Worm (Caenorhabditis elegans): ENCODE data around the gene K02E7.12.

- TF ChIP-seq nhr-25 (tag; optimal IDR thresholded peaks at IDR 0.05) (no peak), ama-1 (optimal IDR thresholded peaks at IDR 0.05) (no peak), nhr-77 (tag; optimal IDR thresholded peaks at IDR 0.05) (no peak), aly-2 (tag; optimal IDR thresholded peaks at IDR 0.05) (no peak), egl-5 (tag; optimal IDR thresholded peaks at IDR 0.05) (no peak), ztf-11 (tag; optimal IDR thresholded peaks at IDR 0.05) (no peak), ceh-9 (tag; optimal IDR thresholded peaks at IDR 0.05) (no peak), nhr-12 (tag; optimal IDR thresholded peaks at IDR 0.05) (no peak), ceh-28 (tag; optimal IDR thresholded peaks at IDR 0.05) (no peak), fkh-10 (GFP tag; optimal IDR thresholded peaks at IDR 0.05) (no peak)
Measured at ce11 chrII:1085546-1085945, 14.6 kb downstream of the K02E7.12 start.
